Worm (Caenorhabditis elegans): Measurements from ENCODE around the gene grsp-2.
A peak's percentile ranks its signal among the peaks of the same experiment; 100 is the strongest.

ce11 chrIV:8865343-8865742, 49.2 kb downstream of the grsp-2 start, which contains the start of gene C09G9.1:
- TF ChIP-seq ama-1 (optimal IDR thresholded peaks at IDR 0.05) (no peak), mxl-2 (GFP tag; conservative IDR thresholded peaks at IDR 0.05) (no peak), mdl-1 (tag; optimal IDR thresholded peaks at IDR 0.05) (no peak), lin-15B (tag; optimal IDR thresholded peaks at IDR 0.05) (no peak), lin-39 (tag; optimal IDR thresholded peaks at IDR 0.05) (no peak), unc-62 (GFP tag; optimal IDR thresholded peaks at IDR 0.05 in 1 of 2) (peak in 1 of 2 experiments; percentile 51), unc-62 (tag; optimal IDR thresholded peaks at IDR 0.05) (no peak), lin-29 (GFP tag; IDR thresholded peaks at IDR 0.05) (no peak), dmd-8 (GFP tag; IDR thresholded peaks at IDR 0.05) (no peak), ceh-28 (tag; optimal IDR thresholded peaks at IDR 0.05) (no peak), lin-38 (GFP tag; IDR thresholded peaks at IDR 0.05) (no peak), unc-39 (tag; optimal IDR thresholded peaks at IDR 0.05) (no peak), lim-7 (GFP tag; IDR thresholded peaks at IDR 0.05) (no peak), zag-1 (tag; optimal IDR thresholded peaks at IDR 0.05) (no peak), ZK546.5 (tag; optimal IDR thresholded peaks at IDR 0.05) (no peak)

Data from whole organism, L4 larva.